Fruit fly (Drosophila melanogaster) whole organism, embryonic: ENCODE measurements around the gene CG43051.

ENCODE experiments used
- Antp ChIP-seq: fragments of 200-800 bp; sonication (Bioruptor generic); optimal IDR thresholded peaks from 3 replicates; lab custom pipeline; 2016; ENCODE audit warnings: missing biosample characterization, missing genetic modification characterization
- Bdp1 ChIP-seq: fragments of 200-800 bp; sonication (Bioruptor generic); optimal IDR thresholded peaks from 3 replicates; lab custom pipeline; 2016; ENCODE audit warnings: missing biosample characterization, missing genetic modification characterization
- CG10321 ChIP-seq: fragments of 200-800 bp; sonication (Bioruptor generic); IDR thresholded peaks from 2 replicates; pipeline ENCODE4 v1.3.6; 2022; ENCODE audit warnings: missing biosample characterization, missing genetic modification characterization
- CG14441 ChIP-seq: fragments of 200-800 bp; sonication (Bioruptor generic); IDR thresholded peaks from 2 replicates; pipeline ENCODE4 v1.3.6; 2022; ENCODE audit warnings: missing biosample characterization, missing genetic modification characterization
- CG15479 ChIP-seq: fragments of 200-800 bp; sonication (Bioruptor generic); optimal IDR thresholded peaks from 3 replicates; lab custom pipeline; 2019; ENCODE audit warnings: missing biosample characterization, mild to moderate bottlenecking, missing genetic modification characterization, moderate library complexity
- CG18599 ChIP-seq: fragments of 200-800 bp; sonication (Bioruptor generic); optimal IDR thresholded peaks from 3 replicates; lab custom pipeline; 2017; ENCODE audit warnings: missing biosample characterization, missing genetic modification characterization, mild to moderate bottlenecking, moderate library complexity, missing genetic modification reagents
- CG2120 ChIP-seq: fragments of 200-800 bp; sonication (Bioruptor generic); optimal IDR thresholded peaks from 3 replicates; lab custom pipeline; 2016; ENCODE audit warnings: missing biosample characterization, missing genetic modification characterization
- CG2202 ChIP-seq: fragments of 200-800 bp; sonication (Bioruptor generic); optimal IDR thresholded peaks from 2 replicates; lab custom pipeline; 2018; ENCODE audit warnings: missing biosample characterization, mild to moderate bottlenecking, missing genetic modification characterization
- CG3838 ChIP-seq: fragments of 200-800 bp; sonication (Bioruptor generic); optimal IDR thresholded peaks from 3 replicates; lab custom pipeline; 2016; ENCODE audit warnings: missing biosample characterization, missing genetic modification characterization
- CG8478 ChIP-seq: fragments of >200 bp; optimal IDR thresholded peaks from 2 replicates; lab custom pipeline; 2018
- CG8944 ChIP-seq: fragments of 200-800 bp; sonication (Bioruptor generic); optimal IDR thresholded peaks from 3 replicates; lab custom pipeline; 2016; ENCODE audit warnings: missing biosample characterization, missing genetic modification characterization
- CG9797 ChIP-seq: fragments of 200-800 bp; sonication (Bioruptor generic); optimal IDR thresholded peaks from 3 replicates; lab custom pipeline; 2018; ENCODE audit warnings: missing biosample characterization, mild to moderate bottlenecking, missing genetic modification characterization
- CHES-1-like ChIP-seq: fragments of 200-800 bp; sonication (Bioruptor generic); optimal IDR thresholded peaks from 2 replicates; lab custom pipeline; 2016; ENCODE audit warnings: missing biosample characterization, missing genetic modification characterization
- CoRest ChIP-seq: fragments of 200-800 bp; sonication (Bioruptor generic); optimal IDR thresholded peaks from 3 replicates; lab custom pipeline; 2018; ENCODE audit warnings: missing biosample characterization, mild to moderate bottlenecking, missing genetic modification characterization, moderate library complexity
- Dip2 ChIP-seq: fragments of 200-800 bp; sonication (Bioruptor generic); IDR thresholded peaks from 2 replicates; pipeline ENCODE4 v1.3.6; 2022; ENCODE audit warnings: missing biosample characterization, missing genetic modification characterization
- Eip74EF ChIP-seq, 2 experiments: fragments of 200-800 bp in 1 of 2; fragments of >200 bp in 1 of 2; sonication (Bioruptor generic) in 1 of 2; optimal IDR thresholded peaks; 2 replicates each; lab custom pipeline; 2017 to 2019; ENCODE audit warnings: missing biosample characterization in 2 of 2, missing genetic modification characterization in 2 of 2, mild to moderate bottlenecking in 1 of 2, moderate library complexity in 1 of 2
- Ets97D ChIP-seq: fragments of 200-800 bp; sonication (Bioruptor generic); optimal IDR thresholded peaks from 3 replicates; lab custom pipeline; 2016; ENCODE audit warnings: missing biosample characterization, missing genetic modification characterization
- Fer1 ChIP-seq: fragments of 200-800 bp; sonication (Bioruptor generic); optimal IDR thresholded peaks from 2 replicates; lab custom pipeline; 2017; ENCODE audit warnings: missing biosample characterization, mild to moderate bottlenecking, missing genetic modification characterization
- Gsc ChIP-seq: fragments of 200-800 bp; sonication (Bioruptor generic); IDR thresholded peaks from 2 replicates; pipeline ENCODE4 v1.3.6; 2022; ENCODE audit warnings: missing biosample characterization, missing genetic modification characterization
- Hmr ChIP-seq: fragments of 200-800 bp; sonication (Bioruptor generic); optimal IDR thresholded peaks from 3 replicates; lab custom pipeline; 2017; ENCODE audit warnings: mild to moderate bottlenecking, missing biosample characterization, missing genetic modification reagents, missing genetic modification characterization
- Myb ChIP-seq: fragments of 200-800 bp; sonication (Bioruptor generic); optimal IDR thresholded peaks from 2 replicates; lab custom pipeline; 2016; ENCODE audit warnings: missing biosample characterization, missing genetic modification characterization
- Neu2 ChIP-seq: fragments of 200-800 bp; sonication (Bioruptor generic); optimal IDR thresholded peaks from 3 replicates; lab custom pipeline; 2016; ENCODE audit warnings: missing biosample characterization, missing genetic modification characterization, borderline replicate concordance
- Nf-YC ChIP-seq: fragments of 200-800 bp; optimal IDR thresholded peaks from 3 replicates; lab custom pipeline; 2019; ENCODE audit warnings: missing biosample characterization, mild to moderate bottlenecking, missing genetic modification characterization, moderate library complexity
- Rx ChIP-seq: fragments of 200-800 bp; sonication (Bioruptor generic); IDR thresholded peaks from 2 replicates; pipeline ENCODE4 v1.3.6; 2022; ENCODE audit warnings: missing biosample characterization, missing genetic modification characterization
- Six4 ChIP-seq: fragments of 200-800 bp; sonication (Bioruptor generic); optimal IDR thresholded peaks from 2 replicates; lab custom pipeline; 2016; ENCODE audit warnings: missing biosample characterization, missing genetic modification characterization
- Sry-β ChIP-seq: fragments of 200-800 bp; sonication (Bioruptor generic); optimal IDR thresholded peaks from 2 replicates; lab custom pipeline; 2018; ENCODE audit warnings: missing biosample characterization, mild to moderate bottlenecking, missing genetic modification characterization, moderate library complexity
- Stat92E ChIP-seq, 3 experiments: fragments of >200 bp in 2 of 3; fragments of 200-800 bp in 1 of 3; sonication (Bioruptor generic) in 1 of 3; optimal IDR thresholded peaks; 2 replicates each; lab custom pipeline; 2017 to 2019; ENCODE audit warnings: missing biosample characterization in 3 of 3, missing genetic modification characterization in 3 of 3, mild to moderate bottlenecking in 1 of 3, moderate library complexity in 1 of 3
- abd-A ChIP-seq: fragments of 200-800 bp; sonication (Bioruptor generic); optimal IDR thresholded peaks from 3 replicates; lab custom pipeline; 2019; ENCODE audit warnings: missing biosample characterization, mild to moderate bottlenecking, missing genetic modification characterization, moderate library complexity
- bowl ChIP-seq: fragments of 200-800 bp; sonication (Bioruptor generic); IDR thresholded peaks from 2 replicates; pipeline ENCODE4 v1.3.6; 2022; ENCODE audit warnings: missing biosample characterization, missing genetic modification characterization
- br ChIP-seq: fragments of >200 bp; optimal IDR thresholded peaks from 2 replicates; lab custom pipeline; 2017
- cg ChIP-seq: fragments of 200-800 bp; sonication (Bioruptor generic); optimal IDR thresholded peaks from 3 replicates; lab custom pipeline; 2019; ENCODE audit warnings: missing biosample characterization, mild to moderate bottlenecking, missing genetic modification characterization, moderate library complexity
- chm ChIP-seq: fragments of 200-800 bp; sonication (Bioruptor generic); IDR thresholded peaks from 2 replicates; pipeline ENCODE4 v1.3.6; 2022; ENCODE audit warnings: missing biosample characterization, missing genetic modification characterization
- ci ChIP-seq: fragments of 200-800 bp; sonication (Bioruptor generic); IDR thresholded peaks from 3 replicates; pipeline ENCODE4 v1.3.6; 2022; ENCODE audit warnings: missing biosample characterization, missing genetic modification characterization
- cwo ChIP-seq: fragments of 200-800 bp; sonication (Bioruptor generic); optimal IDR thresholded peaks from 3 replicates; lab custom pipeline; 2017; ENCODE audit warnings: missing biosample characterization, missing genetic modification characterization, mild to moderate bottlenecking, moderate library complexity, missing genetic modification reagents
- disco-r ChIP-seq: fragments of 200-800 bp; sonication (Bioruptor generic); optimal IDR thresholded peaks from 2 replicates; lab custom pipeline; 2016; ENCODE audit warnings: missing biosample characterization, missing genetic modification characterization
- fd3F ChIP-seq: fragments of 200-800 bp; sonication (Bioruptor generic); optimal IDR thresholded peaks from 2 replicates; lab custom pipeline; 2018; ENCODE audit warnings: missing biosample characterization, mild to moderate bottlenecking, missing genetic modification characterization, moderate library complexity
- fd64A ChIP-seq: fragments of 200-800 bp; sonication (Bioruptor generic); optimal IDR thresholded peaks from 3 replicates; lab custom pipeline; 2018; ENCODE audit warnings: missing biosample characterization, mild to moderate bottlenecking, missing genetic modification characterization
- insv ChIP-seq, 2 experiments: fragments of 200-800 bp; sonication (Bioruptor generic); optimal IDR thresholded peaks; 3 replicates each; lab custom pipeline; 2016 to 2018; ENCODE audit warnings: missing biosample characterization in 2 of 2, missing genetic modification characterization in 2 of 2
- inv ChIP-seq: fragments of 200-800 bp; sonication (Bioruptor generic); IDR thresholded peaks from 2 replicates; pipeline ENCODE4 v1.3.6; 2022; ENCODE audit warnings: missing biosample characterization, missing genetic modification characterization; ENCODE audit not compliant: partially characterized antibody
- jumu ChIP-seq: fragments of 200-800 bp; sonication (Bioruptor generic); optimal IDR thresholded peaks from 3 replicates; lab custom pipeline; 2016; ENCODE audit warnings: missing biosample characterization, missing genetic modification characterization
- nerfin-1 ChIP-seq: fragments of 200-800 bp; sonication (Bioruptor generic); optimal IDR thresholded peaks from 3 replicates; lab custom pipeline; 2019; ENCODE audit warnings: missing biosample characterization, mild to moderate bottlenecking, missing genetic modification characterization, moderate library complexity
- onecut ChIP-seq: fragments of 200-800 bp; sonication (Bioruptor generic); IDR thresholded peaks from 2 replicates; pipeline ENCODE4 v1.3.6; 2022; ENCODE audit warnings: missing biosample characterization, missing genetic modification characterization
- pfk ChIP-seq: fragments of 200-800 bp; sonication (Bioruptor generic); optimal IDR thresholded peaks from 2 replicates; lab custom pipeline; 2018; ENCODE audit warnings: missing biosample characterization, mild to moderate bottlenecking, missing genetic modification characterization, moderate library complexity
- pho ChIP-seq: fragments of 200-800 bp; sonication (Bioruptor generic); optimal IDR thresholded peaks from 2 replicates; lab custom pipeline; 2016; ENCODE audit warnings: missing biosample characterization, missing genetic modification characterization
- sc ChIP-seq, 3 experiments: fragments of >200 bp in 2 of 3; fragments of 200-800 bp in 1 of 3; sonication (Bioruptor generic) in 1 of 3; optimal IDR thresholded peaks; 2 replicates in 2 of 3; 3 replicates in 1 of 3; lab custom pipeline; 2017; ENCODE audit warnings: mild to moderate bottlenecking in 1 of 3, missing biosample characterization in 1 of 3, missing genetic modification characterization in 1 of 3, missing genetic modification reagents in 1 of 3
- sens-2 ChIP-seq: fragments of 200-800 bp; sonication (Bioruptor generic); IDR thresholded peaks from 2 replicates; pipeline ENCODE4 v1.3.6; 2022; ENCODE audit warnings: missing biosample characterization, missing genetic modification characterization
- sisA ChIP-seq: fragments of 200-800 bp; sonication (Bioruptor generic); IDR thresholded peaks from 2 replicates; pipeline ENCODE4 v1.3.6; 2022; ENCODE audit warnings: missing biosample characterization, missing genetic modification characterization
- sug ChIP-seq: fragments of 200-800 bp; optimal IDR thresholded peaks from 2 replicates; lab custom pipeline; 2019; ENCODE audit warnings: missing biosample characterization, mild to moderate bottlenecking, missing genetic modification characterization, moderate library complexity
- vnd ChIP-seq: fragments of 200-800 bp; sonication (Bioruptor generic); IDR thresholded peaks from 3 replicates; pipeline ENCODE4 v1.3.6; 2022; ENCODE audit warnings: missing biosample characterization, missing genetic modification characterization; ENCODE audit not compliant: partially characterized antibody

Gene CG43051

dm6 chr2L:12507338-12508053 is at the start of gene CG43051 (continued):
- TF ChIP-seq Eip74EF (GFP tag; optimal IDR thresholded peaks at IDR 0.05; lab: Kevin White, UChicago) (no peak), nerfin-1 (no peak), sens-2 (peak; percentile 41; the same call in 1 of the 2 replicates), CG15479 (GFP tag; lab: Kevin White, UChicago) (peak; percentile 13), Sry-β (no peak), bowl (no peak; the same call in 1 of the 2 replicates), Fer1 (GFP tag; lab: Kevin White, UChicago) (peak; percentile 10), CG8944 (GFP tag; lab: Kevin White, UChicago) (no peak), CG9797 (no peak), vnd (GFP tag; lab: Robert Waterston, UW) (no peak), pfk (GFP tag; lab: Kevin White, UChicago) (no peak), disco-r (GFP tag; lab: Kevin White, UChicago) (no peak), cg (GFP tag; lab: Kevin White, UChicago) (no peak), fd3F (GFP tag; lab: Kevin White, UChicago) (no peak), Dip2 (GFP tag; lab: Robert Waterston, UW) (no peak), insv (GFP tag; optimal IDR thresholded peaks at IDR 0.05; lab: Kevin White, UChicago) (no peak), CG2202 (no peak), CG3838 (GFP tag; lab: Kevin White, UChicago) (peak; percentile 88), CG14441 (GFP tag; lab: Robert Waterston, UW) (no peak), Hmr (no peak), CG18599 (GFP tag; lab: Kevin White, UChicago) (peak; percentile 54), fd64A (GFP tag; lab: Kevin White, UChicago) (no peak), sc (optimal IDR thresholded peaks at IDR 0.05; lab: Kevin White, UChicago) (no peak), sc (GFP tag; optimal IDR thresholded peaks at IDR 0.05; lab: Kevin White, UChicago) (no peak), CG2120 (GFP tag; lab: Kevin White, UChicago) (no peak), ci (GFP tag; lab: Robert Waterston, UW) (peak; percentile 66; the same call in 2 of the 3 replicates), Stat92E (GFP tag; optimal IDR thresholded peaks at IDR 0.05; lab: Kevin White, UChicago) (no peak), br (no peak), cwo (no peak), CG8478 (lab: Kevin White, UChicago) (no peak), jumu (GFP tag; lab: Kevin White, UChicago) (no peak), CHES-1-like (GFP tag; lab: Kevin White, UChicago) (no peak), chm (GFP tag; lab: Robert Waterston, UW) (peak; percentile 56), CG10321 (no peak), CoRest (tag; lab: Kevin White, UChicago) (no peak), inv (GFP tag; lab: Robert Waterston, UW) (no peak), Ets97D (GFP tag; lab: Kevin White, UChicago) (no peak), abd-A (peak; percentile 4), Antp (GFP tag; lab: Kevin White, UChicago) (no peak), onecut (GFP tag; lab: Robert Waterston, UW) (peak; percentile 21; the same call in 1 of the 2 replicates), sug (peak; percentile 35), Myb (GFP tag; lab: Kevin White, UChicago) (no peak), pho (peak; percentile 17), Gsc (GFP tag; lab: Robert Waterston, UW) (no peak), Rx (GFP tag; lab: Robert Waterston, UW) (no peak), sisA (no peak), Six4 (GFP tag; lab: Kevin White, UChicago) (no peak), Neu2 (no peak), Bdp1 (GFP tag; lab: Kevin White, UChicago) (no peak), Nf-YC (peak; percentile 6)
